Fruit fly (Drosophila melanogaster): ENCODE measurements around the gene CG15239.

CG15239 gene

DNA sequence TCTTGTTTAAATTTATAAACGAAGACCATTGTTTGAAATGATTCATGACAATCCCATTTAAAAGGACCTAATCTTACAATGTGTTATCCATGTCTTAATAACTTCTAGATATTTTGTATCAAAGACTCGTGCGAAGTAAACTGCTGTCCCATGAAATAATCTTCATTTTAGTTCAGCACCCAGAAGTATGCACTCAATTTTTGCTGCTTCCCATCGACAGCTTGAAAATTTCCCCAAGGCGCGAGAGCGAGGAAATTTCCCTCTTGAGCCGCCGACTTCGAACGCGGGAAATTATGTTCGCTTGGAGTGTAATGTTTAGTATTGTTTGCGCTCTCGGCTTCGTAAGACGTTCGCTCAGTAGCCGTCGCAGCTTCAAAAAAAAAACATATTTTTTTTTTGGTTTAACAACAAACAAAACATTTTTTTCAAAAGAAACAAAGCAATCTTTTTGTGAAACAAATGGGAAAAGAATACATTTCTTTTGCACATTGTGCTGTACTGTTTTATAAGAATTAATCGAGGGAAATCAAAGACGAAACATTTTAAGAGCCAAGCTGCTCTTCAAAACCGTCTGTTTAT is 48.1 kb upstream of the CG15239 start:
- TF ChIP-seq CG5245 (GFP tag; optimal IDR thresholded peaks at IDR 0.05) (no peak), pfk (GFP tag; optimal IDR thresholded peaks at IDR 0.05) (no peak), CG33557 (GFP tag; optimal IDR thresholded peaks at IDR 0.05) (no peak), ci (GFP tag; IDR thresholded peaks at IDR 0.05) (0 out of 3 replicates have a peak, but pooled peaks have one; percentile 22), tna (GFP tag; IDR thresholded peaks at IDR 0.05; ENCODE audit: partially characterized antibody) (no peak), CG9215 (GFP tag; IDR thresholded peaks at IDR 0.05) (no peak), CG14014 (GFP tag; IDR thresholded peaks at IDR 0.05) (no peak), CG6765 (GFP tag; optimal IDR thresholded peaks at IDR 0.05) (no peak), CG14965 (GFP tag; optimal IDR thresholded peaks at IDR 0.05; ENCODE audit: borderline replicate concordance) (no peak), ems (GFP tag; optimal IDR thresholded peaks at IDR 0.05) (no peak), Jarid2 (GFP tag; optimal IDR thresholded peaks at IDR 0.05) (peak; percentile 76), D19B (GFP tag; optimal IDR thresholded peaks at IDR 0.05) (no peak), rib (GFP tag; IDR thresholded peaks at IDR 0.05) (no peak), Trl (optimal IDR thresholded peaks at IDR 0.05) (peak in 1 of 2 experiments; percentile 39), Trl (GFP tag; optimal IDR thresholded peaks at IDR 0.05) (no peak), zf30C (GFP tag; optimal IDR thresholded peaks at IDR 0.05) (peak; percentile 9), Rx (GFP tag; IDR thresholded peaks at IDR 0.05) (no peak), vvl (GFP tag; IDR thresholded peaks at IDR 0.05) (0 out of 2 replicates have a peak, but pooled peaks have one; percentile 16), Dp (GFP tag; optimal IDR thresholded peaks at IDR 0.05) (peak; percentile 2), CG14050 (GFP tag; IDR thresholded peaks at IDR 0.05) (no peak), Med (GFP tag) (peak; percentile 26), fd3F (GFP tag; optimal IDR thresholded peaks at IDR 0.05) (no peak), CG2199 (GFP tag; IDR thresholded peaks at IDR 0.05) (0 out of 3 replicates have a peak, but pooled peaks have one; percentile 29), nmo (GFP tag; optimal IDR thresholded peaks at IDR 0.05) (no peak), CG13624 (GFP tag; optimal IDR thresholded peaks at IDR 0.05) (no peak), sqz (GFP tag; optimal IDR thresholded peaks at IDR 0.05) (peak; percentile 65), CG4360 (GFP tag; IDR thresholded peaks at IDR 0.05) (peak; percentile 30; the same call in 1 of the 2 replicates), CG12155 (GFP tag; optimal IDR thresholded peaks at IDR 0.05) (no peak), pita (GFP tag; optimal IDR thresholded peaks at IDR 0.05) (peak; percentile 4), chm (GFP tag; IDR thresholded peaks at IDR 0.05) (peak; percentile 47; the same call in 1 of the 2 replicates), chinmo (GFP tag; IDR thresholded peaks at IDR 0.05; ENCODE audit: partially characterized antibody) (0 out of 4 replicates have a peak, but pooled peaks have one; percentile 8), cg (GFP tag; optimal IDR thresholded peaks at IDR 0.05) (peak; percentile 19), gem (tag; optimal IDR thresholded peaks at IDR 0.05) (no peak), Ets97D (GFP tag; optimal IDR thresholded peaks at IDR 0.05) (no peak), bbx (GFP tag; IDR thresholded peaks at IDR 0.05; ENCODE audit: partially characterized antibody) (0 out of 2 replicates have a peak, but pooled peaks have one; percentile 29), sens (GFP tag) (peak; percentile 22)

DNA sequence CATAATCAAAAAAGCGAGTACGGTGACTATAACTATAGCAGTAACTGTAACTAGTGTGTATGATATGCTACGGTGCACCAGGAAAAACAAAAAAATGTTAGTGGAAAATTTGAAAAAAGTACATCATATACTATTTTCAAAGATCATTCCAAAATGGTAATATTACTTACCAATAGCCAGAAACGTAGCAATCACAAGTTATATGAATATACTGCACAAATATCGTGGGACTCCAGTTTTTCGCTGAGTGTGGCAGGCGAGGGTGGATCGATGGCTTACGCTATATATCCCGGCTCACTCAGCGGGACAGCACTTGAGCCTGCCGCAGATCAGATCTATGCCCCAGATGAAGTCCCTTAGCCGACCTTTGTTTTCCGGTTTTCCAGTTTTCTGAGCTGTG is 46.3 kb upstream of the CG15239 start:
- no peak for TF ChIP-seq Dref (GFP tag; IDR thresholded peaks at IDR 0.05)
- no peak for TF ChIP-seq NC2α (GFP tag; optimal IDR thresholded peaks at IDR 0.05)
- peak; percentile 2 for TF ChIP-seq CG18262 (tag; optimal IDR thresholded peaks at IDR 0.05)
- TF ChIP-seq h (optimal IDR thresholded peaks at IDR 0.05) = no peak
- no peak for TF ChIP-seq Blimp-1 (GFP tag; optimal IDR thresholded peaks at IDR 0.05)
- peak in 1 of 2 experiments; percentile 44 for TF ChIP-seq Pdp1 (GFP tag; optimal IDR thresholded peaks at IDR 0.05)
- TF ChIP-seq CG11695 (GFP tag; IDR thresholded peaks at IDR 0.05) = no peak
- peak; percentile 35 for TF ChIP-seq dmrt11E (tag; optimal IDR thresholded peaks at IDR 0.05)
- no peak for TF ChIP-seq dimm (GFP tag; IDR thresholded peaks at IDR 0.05)
- TF ChIP-seq chn (GFP tag; optimal IDR thresholded peaks at IDR 0.05) = no peak
- TF ChIP-seq Hey (tag; optimal IDR thresholded peaks at IDR 0.05) = no peak
- no peak for TF ChIP-seq dmrt99B (tag; optimal IDR thresholded peaks at IDR 0.05)
- no peak for TF ChIP-seq E2f1 (GFP tag; IDR thresholded peaks at IDR 0.05)
- TF ChIP-seq btn (GFP tag; optimal IDR thresholded peaks at IDR 0.05) = no peak
- no peak for TF ChIP-seq tna (GFP tag; IDR thresholded peaks at IDR 0.05; ENCODE audit: partially characterized antibody)
- no peak for TF ChIP-seq CG18011 (GFP tag; optimal IDR thresholded peaks at IDR 0.05)
- no peak for TF ChIP-seq fd64A (GFP tag; optimal IDR thresholded peaks at IDR 0.05)
- TF ChIP-seq mirr (GFP tag; optimal IDR thresholded peaks at IDR 0.05) = no peak
